Fruit fly (Drosophila melanogaster): ENCODE measurements around the gene loco.

Gene loco

DNA sequence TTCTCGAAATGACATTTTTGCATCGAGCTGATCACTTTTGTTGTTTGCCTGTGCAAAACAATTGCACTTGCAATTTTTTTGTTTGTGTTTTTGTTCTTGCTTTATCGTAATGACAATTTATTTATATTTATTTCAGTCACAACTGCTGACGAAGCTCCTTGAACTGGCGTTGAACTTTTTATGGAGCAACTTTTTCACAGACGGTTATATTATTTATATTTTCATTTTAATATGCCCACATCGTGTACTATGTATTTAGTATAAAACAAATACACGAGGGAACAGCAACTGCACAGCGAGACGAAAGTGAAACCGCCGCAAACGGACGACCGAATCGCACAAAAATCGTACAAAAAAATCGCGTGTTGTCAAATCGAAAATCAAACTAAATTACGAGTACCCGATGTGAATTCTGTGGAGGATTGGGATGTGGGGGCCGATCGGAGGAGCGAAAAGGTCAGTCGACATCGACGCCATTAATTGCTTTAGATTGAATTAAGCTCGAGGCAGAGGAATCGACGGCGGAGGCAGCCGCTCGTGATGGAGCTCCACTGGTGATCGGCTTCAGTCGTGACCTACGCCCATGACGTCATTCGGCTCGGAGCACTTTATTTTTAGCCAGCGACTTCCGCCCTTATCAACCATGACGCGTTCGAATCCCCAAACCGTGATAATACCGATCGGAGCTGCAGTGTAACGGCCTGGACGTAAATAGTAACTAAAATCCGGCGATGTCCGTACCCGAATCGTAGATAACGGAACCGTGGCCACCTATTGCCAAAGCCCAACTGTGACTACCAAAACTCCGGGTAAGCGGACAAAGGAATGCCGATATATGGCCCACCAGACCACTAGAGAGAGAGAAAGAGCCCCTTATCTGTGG, 3.3 kb downstream of the loco start (continued):
- no peak for TF ChIP-seq schlank (tag; optimal IDR thresholded peaks at IDR 0.05)
- no peak for TF ChIP-seq scrt (GFP tag; optimal IDR thresholded peaks at IDR 0.05)
- no peak for TF ChIP-seq en (GFP tag; optimal IDR thresholded peaks at IDR 0.05)
- no peak for TF ChIP-seq maf-S (GFP tag; optimal IDR thresholded peaks at IDR 0.05)
- no peak for TF ChIP-seq CG3065 (GFP tag; optimal IDR thresholded peaks at IDR 0.05)
- TF ChIP-seq jing (GFP tag; optimal IDR thresholded peaks at IDR 0.05): no peak
- TF ChIP-seq p53 (GFP tag; optimal IDR thresholded peaks at IDR 0.05): no peak
- TF ChIP-seq CG2120 (GFP tag; optimal IDR thresholded peaks at IDR 0.05): no peak
- TF ChIP-seq dpn (GFP tag; optimal IDR thresholded peaks at IDR 0.05): no peak
- TF ChIP-seq CG17359 (tag; optimal IDR thresholded peaks at IDR 0.05): no peak
- no peak for TF ChIP-seq CG3726 (GFP tag; IDR thresholded peaks at IDR 0.05)
- TF ChIP-seq ind (GFP tag; optimal IDR thresholded peaks at IDR 0.05): no peak
- no peak for TF ChIP-seq Elba2 (GFP tag; optimal IDR thresholded peaks at IDR 0.05)
- no peak for TF ChIP-seq CG12071 (GFP tag; optimal IDR thresholded peaks at IDR 0.05)
- TF ChIP-seq grn (GFP tag; optimal IDR thresholded peaks at IDR 0.05): peak; percentile 0
- no peak for TF ChIP-seq Sry-β (GFP tag; optimal IDR thresholded peaks at IDR 0.05)
- TF ChIP-seq chif (GFP tag; optimal IDR thresholded peaks at IDR 0.05): no peak
- no peak for TF ChIP-seq cato (GFP tag; optimal IDR thresholded peaks at IDR 0.05; ENCODE audit: borderline replicate concordance)
- no peak for TF ChIP-seq sima (GFP tag; optimal IDR thresholded peaks at IDR 0.05)
- TF ChIP-seq Dref (GFP tag; IDR thresholded peaks at IDR 0.05): no peak
- TF ChIP-seq unpg (GFP tag; optimal IDR thresholded peaks at IDR 0.05): no peak
- no peak for TF ChIP-seq CG2712 (tag; optimal IDR thresholded peaks at IDR 0.05)
- TF ChIP-seq Sox102F (GFP tag; optimal IDR thresholded peaks at IDR 0.05): no peak
- no peak for TF ChIP-seq aop (GFP tag; IDR thresholded peaks at IDR 0.05)
- no peak for TF ChIP-seq Gug (GFP tag; IDR thresholded peaks at IDR 0.05)
- no peak for TF ChIP-seq lilli (GFP tag; optimal IDR thresholded peaks at IDR 0.05)
- no peak for TF ChIP-seq gsb (GFP tag; IDR thresholded peaks at IDR 0.05)
- TF ChIP-seq CG4360 (GFP tag; IDR thresholded peaks at IDR 0.05): no peak
- no peak for TF ChIP-seq CG30403 (GFP tag; optimal IDR thresholded peaks at IDR 0.05)
- TF ChIP-seq br (optimal IDR thresholded peaks at IDR 0.05): no peak
- TF ChIP-seq ttk (GFP tag; IDR thresholded peaks at IDR 0.05): no peak
- TF ChIP-seq ATbp (GFP tag; optimal IDR thresholded peaks at IDR 0.05): no peak
- TF ChIP-seq z (GFP tag; IDR thresholded peaks at IDR 0.05): 0 out of 3 replicates have a peak, but pooled peaks have one; percentile 12
- TF ChIP-seq sens-2 (GFP tag; IDR thresholded peaks at IDR 0.05): no peak
- TF ChIP-seq nerfin-2 (GFP tag; IDR thresholded peaks at IDR 0.05; ENCODE audit: partially characterized antibody): no peak
- TF ChIP-seq dmrt11E (tag; optimal IDR thresholded peaks at IDR 0.05): no peak
- TF ChIP-seq CG7987 (GFP tag; optimal IDR thresholded peaks at IDR 0.05): no peak
- TF ChIP-seq CG15269 (tag; optimal IDR thresholded peaks at IDR 0.05): no peak
- TF ChIP-seq amos (GFP tag; IDR thresholded peaks at IDR 0.05; ENCODE audit: partially characterized antibody): no peak
- no peak for TF ChIP-seq CG9932 (GFP tag; IDR thresholded peaks at IDR 0.05)
- TF ChIP-seq mld (GFP tag; IDR thresholded peaks at IDR 0.05; ENCODE audit: partially characterized antibody): no peak
- no peak for TF ChIP-seq oc (tag; optimal IDR thresholded peaks at IDR 0.05)
- TF ChIP-seq cwo (GFP tag; optimal IDR thresholded peaks at IDR 0.05): peak; percentile 81
- no peak for TF ChIP-seq CG11504 (tag; optimal IDR thresholded peaks at IDR 0.05)
- no peak for TF ChIP-seq CG10321 (GFP tag; IDR thresholded peaks at IDR 0.05)
- no peak for TF ChIP-seq phol (tag; optimal IDR thresholded peaks at IDR 0.05)
- no peak for TF ChIP-seq mam (GFP tag; optimal IDR thresholded peaks at IDR 0.05)
- peak; percentile 53 for TF ChIP-seq GATAe (GFP tag; conservative IDR thresholded peaks at IDR 0.05)
- no peak for TF ChIP-seq CG17802 (tag; optimal IDR thresholded peaks at IDR 0.05)
- no peak for TF ChIP-seq CG11398 (GFP tag; optimal IDR thresholded peaks at IDR 0.05)
